Comparison of ENCODE assay signal across 1 fruit fly cellular context in the genomic region with DNA sequence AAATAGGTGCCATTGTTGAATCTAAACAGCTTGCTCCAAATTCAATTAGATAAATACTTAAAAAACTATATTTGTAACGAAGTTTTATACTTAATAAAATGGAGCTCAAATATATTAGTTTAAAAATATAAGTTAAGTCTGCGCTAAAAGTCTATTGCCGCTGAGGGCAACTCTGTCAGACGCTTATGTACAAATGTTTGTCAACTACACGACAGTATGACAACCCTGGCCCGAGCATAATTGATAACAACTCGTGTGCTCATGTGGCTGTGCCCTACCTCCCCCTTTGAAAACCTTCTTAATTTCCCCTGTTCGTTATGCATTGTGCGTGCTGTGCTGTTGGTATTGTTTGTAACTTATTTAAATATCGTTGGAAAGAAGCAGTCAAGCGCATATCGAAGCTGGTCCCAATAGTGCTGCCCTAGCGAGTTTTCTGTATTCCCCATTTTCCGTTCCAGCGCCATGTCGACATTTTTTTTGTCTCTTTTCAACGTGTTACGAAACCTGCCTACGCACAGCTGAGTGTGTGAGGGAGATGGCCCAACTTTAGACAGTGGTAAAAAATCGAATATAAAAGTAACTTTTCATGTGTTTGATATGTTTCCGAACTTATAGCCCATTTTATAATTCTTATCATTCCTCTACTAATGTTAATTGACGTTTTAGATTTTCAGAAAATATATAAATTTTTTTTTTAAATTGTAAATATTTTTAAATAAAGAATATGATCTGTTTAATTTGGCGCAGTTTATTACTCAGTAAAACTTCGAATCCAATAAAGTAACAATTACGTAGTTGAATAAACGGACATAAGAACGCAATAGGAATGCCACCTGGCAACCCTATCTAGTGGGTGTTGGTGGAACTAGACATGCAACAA.
A peak's percentile ranks its signal among the peaks of the same experiment; 100 is the strongest.
TF ChIP-seq lines count a peak whose summit lies in the region.

No protein-coding gene starts in this region.

TF ChIP-seq in whole organism, embryonic, 481 proteins besides CTCF, POLR2A, EP300 and RAD21 (continued from another document and continues in another):
- TF ChIP-seq inv (GFP tag; IDR thresholded peaks at IDR 0.05; lab: Robert Waterston, UW; ENCODE audit: partially characterized antibody) (no peak), Meics (GFP tag; optimal IDR thresholded peaks at IDR 0.05; lab: Kevin White, UChicago) (peak; percentile 78), CG12744 (GFP tag; optimal IDR thresholded peaks at IDR 0.05; lab: Kevin White, UChicago) (no peak), CG8089 (GFP tag; optimal IDR thresholded peaks at IDR 0.05; lab: Kevin White, UChicago) (no peak), HLH54F (GFP tag; optimal IDR thresholded peaks at IDR 0.05; lab: Kevin White, UChicago) (no peak), lab (GFP tag; optimal IDR thresholded peaks at IDR 0.05; lab: Kevin White, UChicago) (peak; percentile 67), CG7963 (GFP tag; IDR thresholded peaks at IDR 0.05; lab: Robert Waterston, UW; ENCODE audit: partially characterized antibody) (no peak), Hmr (GFP tag; optimal IDR thresholded peaks at IDR 0.05; lab: Kevin White, UChicago) (peak; percentile 64), phol (tag; optimal IDR thresholded peaks at IDR 0.05; lab: Kevin White, UChicago) (peak; percentile 78), CG7928 (GFP tag; optimal IDR thresholded peaks at IDR 0.05; lab: Kevin White, UChicago) (no peak), NK7.1 (GFP tag; optimal IDR thresholded peaks at IDR 0.05; lab: Kevin White, UChicago) (no peak), unc-4 (GFP tag; IDR thresholded peaks at IDR 0.05; lab: Robert Waterston, UW; ENCODE audit: partially characterized antibody) (no peak), Adf1 (GFP tag; IDR thresholded peaks at IDR 0.05; lab: Robert Waterston, UW) (no peak), Dip3 (GFP tag; optimal IDR thresholded peaks at IDR 0.05; lab: Kevin White, UChicago) (no peak), lilli (GFP tag; optimal IDR thresholded peaks at IDR 0.05; lab: Kevin White, UChicago) (no peak), CG10321 (GFP tag; IDR thresholded peaks at IDR 0.05; lab: Robert Waterston, UW) (peak; percentile 70), bab2 (GFP tag; optimal IDR thresholded peaks at IDR 0.05; lab: Kevin White, UChicago) (no peak), trem (tag; optimal IDR thresholded peaks at IDR 0.05; lab: Kevin White, UChicago) (peak; percentile 54), Max (GFP tag; optimal IDR thresholded peaks at IDR 0.05; lab: Kevin White, UChicago) (no peak), CG13775 (GFP tag; optimal IDR thresholded peaks at IDR 0.05; lab: Kevin White, UChicago) (peak; percentile 32), Lhr (GFP tag; optimal IDR thresholded peaks at IDR 0.05; lab: Kevin White, UChicago) (no peak), CG33213 (GFP tag; optimal IDR thresholded peaks at IDR 0.05; lab: Kevin White, UChicago) (no peak), CG2875 (GFP tag; optimal IDR thresholded peaks at IDR 0.05; lab: Kevin White, UChicago) (peak; percentile 46), Hsf (GFP tag; optimal IDR thresholded peaks at IDR 0.05; lab: Kevin White, UChicago) (no peak), Scr (GFP tag; IDR thresholded peaks at IDR 0.05; lab: Robert Waterston, UW; ENCODE audit: partially characterized antibody) (no peak), fu2 (GFP tag; optimal IDR thresholded peaks at IDR 0.05; lab: Kevin White, UChicago) (no peak), nau (GFP tag; optimal IDR thresholded peaks at IDR 0.05; lab: Kevin White, UChicago) (no peak), Awh (GFP tag; IDR thresholded peaks at IDR 0.05; lab: Robert Waterston, UW) (0 out of 2 replicates have a peak, but pooled peaks have one; percentile 41), CG6689 (GFP tag; IDR thresholded peaks at IDR 0.05; lab: Robert Waterston, UW) (peak; percentile 72), shn (GFP tag; optimal IDR thresholded peaks at IDR 0.05; lab: Kevin White, UChicago) (no peak), CG12071 (GFP tag; optimal IDR thresholded peaks at IDR 0.05; lab: Kevin White, UChicago) (no peak), CG1529 (GFP tag; optimal IDR thresholded peaks at IDR 0.05; lab: Kevin White, UChicago) (no peak), CG15269 (tag; optimal IDR thresholded peaks at IDR 0.05; lab: Kevin White, UChicago) (peak; percentile 85), repo (GFP tag; optimal IDR thresholded peaks at IDR 0.05; lab: Kevin White, UChicago) (no peak), cad (GFP tag; optimal IDR thresholded peaks at IDR 0.05; lab: Kevin White, UChicago) (no peak), odd (GFP tag; optimal IDR thresholded peaks at IDR 0.05; lab: Kevin White, UChicago) (peak; percentile 64), Fer1 (GFP tag; optimal IDR thresholded peaks at IDR 0.05; lab: Kevin White, UChicago) (peak; percentile 68), HmgZ (tag; optimal IDR thresholded peaks at IDR 0.05; lab: Kevin White, UChicago) (peak; percentile 29), CG10267 (tag; optimal IDR thresholded peaks at IDR 0.05; lab: Kevin White, UChicago) (peak; percentile 71), CG11247 (GFP tag; IDR thresholded peaks at IDR 0.05; lab: Robert Waterston, UW) (no peak; the same call in 1 of the 2 replicates), CG16863 (GFP tag; optimal IDR thresholded peaks at IDR 0.05; lab: Kevin White, UChicago) (no peak), dan (GFP tag; IDR thresholded peaks at IDR 0.05; lab: Robert Waterston, UW) (no peak), exex (tag; optimal IDR thresholded peaks at IDR 0.05; lab: Kevin White, UChicago) (peak; percentile 3), CG1233 (GFP tag; optimal IDR thresholded peaks at IDR 0.05; lab: Kevin White, UChicago) (peak; percentile 41), CG18599 (GFP tag; optimal IDR thresholded peaks at IDR 0.05; lab: Kevin White, UChicago) (peak; percentile 71), h (optimal IDR thresholded peaks at IDR 0.05; lab: Kevin White, UChicago) (no peak), al (GFP tag; IDR thresholded peaks at IDR 0.05; lab: Robert Waterston, UW) (no peak; the same call in 1 of the 2 replicates), B-H2 (GFP tag; optimal IDR thresholded peaks at IDR 0.05; lab: Kevin White, UChicago) (no peak), Bgb (GFP tag; IDR thresholded peaks at IDR 0.05; lab: Robert Waterston, UW; ENCODE audit: partially characterized antibody) (no peak), CG5953 (GFP tag; IDR thresholded peaks at IDR 0.05; lab: Robert Waterston, UW) (peak; percentile 18; the same call in 1 of the 2 replicates), sc (optimal IDR thresholded peaks at IDR 0.05; lab: Kevin White, UChicago) (no peak), sc (GFP tag; optimal IDR thresholded peaks at IDR 0.05; lab: Kevin White, UChicago) (peak; percentile 30), Dek (tag; optimal IDR thresholded peaks at IDR 0.05; lab: Kevin White, UChicago) (peak; percentile 47), CG9797 (GFP tag; optimal IDR thresholded peaks at IDR 0.05; lab: Kevin White, UChicago) (no peak), CG6791 (GFP tag; IDR thresholded peaks at IDR 0.05; lab: Robert Waterston, UW; ENCODE audit: partially characterized antibody) (peak; percentile 72; the same call in 2 of the 3 replicates), sens (GFP tag; lab: Kevin White, UChicago) (peak; percentile 71), Camta (GFP tag; optimal IDR thresholded peaks at IDR 0.05; lab: Kevin White, UChicago) (no peak), Aef1 (GFP tag; IDR thresholded peaks at IDR 0.05; lab: Robert Waterston, UW) (peak; percentile 54), en (GFP tag; optimal IDR thresholded peaks at IDR 0.05; lab: Kevin White, UChicago) (no peak), Sox102F (GFP tag; optimal IDR thresholded peaks at IDR 0.05; lab: Kevin White, UChicago) (peak; percentile 83), sisA (GFP tag; IDR thresholded peaks at IDR 0.05; lab: Robert Waterston, UW) (peak; percentile 35), Hand (GFP tag; optimal IDR thresholded peaks at IDR 0.05; lab: Kevin White, UChicago) (peak; percentile 38), her (GFP tag; optimal IDR thresholded peaks at IDR 0.05; lab: Kevin White, UChicago) (no peak), CG16779 (GFP tag; IDR thresholded peaks at IDR 0.05; lab: Robert Waterston, UW) (no peak), Bteb2 (GFP tag; optimal IDR thresholded peaks at IDR 0.05; lab: Kevin White, UChicago) (no peak), scrt (GFP tag; optimal IDR thresholded peaks at IDR 0.05; lab: Kevin White, UChicago) (peak; percentile 43), chn (GFP tag; optimal IDR thresholded peaks at IDR 0.05; lab: Kevin White, UChicago) (peak; percentile 54), CG6765 (GFP tag; optimal IDR thresholded peaks at IDR 0.05; lab: Kevin White, UChicago) (peak; percentile 61), H2.0 (GFP tag; IDR thresholded peaks at IDR 0.05; lab: Robert Waterston, UW) (peak; percentile 57), CG10565 (GFP tag; optimal IDR thresholded peaks at IDR 0.05; lab: Kevin White, UChicago) (no peak), zfh2 (GFP tag; optimal IDR thresholded peaks at IDR 0.05; lab: Kevin White, UChicago) (no peak), CG12391 (tag; optimal IDR thresholded peaks at IDR 0.05; lab: Kevin White, UChicago) (peak; percentile 84), Opbp (GFP tag; IDR thresholded peaks at IDR 0.05; lab: Robert Waterston, UW; ENCODE audit: partially characterized antibody) (no peak), Dp (GFP tag; optimal IDR thresholded peaks at IDR 0.05; lab: Kevin White, UChicago) (no peak), p53 (GFP tag; optimal IDR thresholded peaks at IDR 0.05; lab: Kevin White, UChicago) (no peak), CG16813 (GFP tag; IDR thresholded peaks at IDR 0.05; lab: Robert Waterston, UW; ENCODE audit: partially characterized antibody) (no peak), emc (GFP tag; optimal IDR thresholded peaks at IDR 0.05; lab: Kevin White, UChicago) (no peak), gcm2 (GFP tag; optimal IDR thresholded peaks at IDR 0.05; lab: Kevin White, UChicago) (peak; percentile 15), lbe (GFP tag; optimal IDR thresholded peaks at IDR 0.05; lab: Kevin White, UChicago) (no peak), CG17802 (tag; optimal IDR thresholded peaks at IDR 0.05; lab: Kevin White, UChicago) (no peak), CG11093 (GFP tag; IDR thresholded peaks at IDR 0.05; lab: Robert Waterston, UW) (peak; percentile 40; the same call in 1 of the 3 replicates), br (optimal IDR thresholded peaks at IDR 0.05; lab: Kevin White, UChicago) (no peak), ATbp (GFP tag; optimal IDR thresholded peaks at IDR 0.05; lab: Kevin White, UChicago) (peak; percentile 50), CHES-1-like (GFP tag; optimal IDR thresholded peaks at IDR 0.05; lab: Kevin White, UChicago) (peak; percentile 20), Bdp1 (GFP tag; optimal IDR thresholded peaks at IDR 0.05; lab: Kevin White, UChicago) (no peak), fd64A (GFP tag; optimal IDR thresholded peaks at IDR 0.05; lab: Kevin White, UChicago) (peak; percentile 20), tna (GFP tag; IDR thresholded peaks at IDR 0.05; lab: Robert Waterston, UW; ENCODE audit: partially characterized antibody) (no peak; the same call in 1 of the 2 replicates), CG7271 (tag; optimal IDR thresholded peaks at IDR 0.05; lab: Kevin White, UChicago) (peak; percentile 4), maf-S (GFP tag; optimal IDR thresholded peaks at IDR 0.05; lab: Kevin White, UChicago) (no peak), BEAF-32 (GFP tag; optimal IDR thresholded peaks at IDR 0.05; lab: Kevin White, UChicago) (peak; percentile 8), PHDP (tag; optimal IDR thresholded peaks at IDR 0.05; lab: Kevin White, UChicago) (peak; percentile 78), MTF-1 (GFP tag; optimal IDR thresholded peaks at IDR 0.05; lab: Kevin White, UChicago; ENCODE audit: borderline replicate concordance) (no peak), CG4820 (GFP tag; optimal IDR thresholded peaks at IDR 0.05; lab: Kevin White, UChicago) (peak; percentile 53), crol (GFP tag; IDR thresholded peaks at IDR 0.05; lab: Robert Waterston, UW) (peak; percentile 76), CG30403 (GFP tag; optimal IDR thresholded peaks at IDR 0.05; lab: Kevin White, UChicago) (peak; percentile 26), CG3995 (GFP tag; optimal IDR thresholded peaks at IDR 0.05; lab: Kevin White, UChicago) (no peak), Nf-YA (GFP tag; IDR thresholded peaks at IDR 0.05; lab: Robert Waterston, UW) (peak; percentile 45; the same call in 1 of the 2 replicates), D19B (GFP tag; optimal IDR thresholded peaks at IDR 0.05; lab: Kevin White, UChicago) (peak; percentile 15), Myb (GFP tag; optimal IDR thresholded peaks at IDR 0.05; lab: Kevin White, UChicago) (no peak), CG17361 (GFP tag; IDR thresholded peaks at IDR 0.05; lab: Robert Waterston, UW) (peak; percentile 82), CG10959 (GFP tag; IDR thresholded peaks at IDR 0.05; lab: Robert Waterston, UW) (no peak), pan (optimal IDR thresholded peaks at IDR 0.05; lab: Kevin White, UChicago) (no peak), pan (GFP tag; optimal IDR thresholded peaks at IDR 0.05 in 1 of 2, IDR thresholded peaks at IDR 0.05 in 1 of 2) (peak in 1 of 2 experiments; percentile 55), rib (GFP tag; IDR thresholded peaks at IDR 0.05; lab: Robert Waterston, UW) (no peak), pum (GFP tag; optimal IDR thresholded peaks at IDR 0.05; lab: Kevin White, UChicago) (peak; percentile 14), grau (tag; optimal IDR thresholded peaks at IDR 0.05; lab: Kevin White, UChicago) (peak; percentile 81), dm (GFP tag; optimal IDR thresholded peaks at IDR 0.05; lab: Kevin White, UChicago) (peak; percentile 14), CG4360 (GFP tag; IDR thresholded peaks at IDR 0.05; lab: Robert Waterston, UW) (no peak), CG10543 (GFP tag; optimal IDR thresholded peaks at IDR 0.05; lab: Kevin White, UChicago) (peak; percentile 61), CG10274 (GFP tag; optimal IDR thresholded peaks at IDR 0.05; lab: Kevin White, UChicago) (peak; percentile 44), dmrt99B (tag; optimal IDR thresholded peaks at IDR 0.05; lab: Kevin White, UChicago) (peak; percentile 80), jing (GFP tag; optimal IDR thresholded peaks at IDR 0.05; lab: Kevin White, UChicago) (no peak), nerfin-2 (GFP tag; IDR thresholded peaks at IDR 0.05; lab: Robert Waterston, UW; ENCODE audit: partially characterized antibody) (no peak), stwl (tag; optimal IDR thresholded peaks at IDR 0.05; lab: Kevin White, UChicago) (peak; percentile 4), ind (GFP tag; optimal IDR thresholded peaks at IDR 0.05; lab: Kevin White, UChicago) (peak; percentile 37), Nf-YC (tag; optimal IDR thresholded peaks at IDR 0.05; lab: Kevin White, UChicago) (peak; percentile 57), CG2712 (tag; optimal IDR thresholded peaks at IDR 0.05; lab: Kevin White, UChicago) (peak; percentile 83), CG2202 (tag; optimal IDR thresholded peaks at IDR 0.05; lab: Kevin White, UChicago) (peak; percentile 11), bbx (GFP tag; IDR thresholded peaks at IDR 0.05; lab: Robert Waterston, UW; ENCODE audit: partially characterized antibody) (0 out of 2 replicates have a peak, but pooled peaks have one; percentile 33), MBD-R2 (GFP tag; IDR thresholded peaks at IDR 0.05; lab: Robert Waterston, UW) (no peak), usp (GFP tag; optimal IDR thresholded peaks at IDR 0.05; lab: Kevin White, UChicago) (no peak)
